Worm (Caenorhabditis elegans) whole organism, early embryonic: ENCODE results near the gene pat-2.

Source experiments
- ama-1 ChIP-seq: fragments of 150-350 bp; optimal IDR thresholded peaks from 2 replicates; lab custom pipeline; 2014
- hmbx-1 ChIP-seq: sonication (generic microtip); optimal IDR thresholded peaks from 2 replicates; lab custom pipeline; 2016; ENCODE audit warnings: mild to moderate bottlenecking, missing genetic modification characterization, missing compliant biosample characterization
- tbx-11 ChIP-seq: fragments of 200-800 bp; sonication (Bioruptor generic); IDR thresholded peaks from 2 replicates; pipeline ENCODE4 v1.3.6; 2022; ENCODE audit warnings: missing genetic modification characterization, missing compliant biosample characterization

- TF ChIP-seq ama-1 (no peak), tbx-11 (GFP tag; lab: Robert Waterston, UW) (no peak), hmbx-1 (tag; lab: Kevin White, UChicago) (no peak)
Measured at ce11 chrIII:8799964-8800795, 18.5 kb upstream of the pat-2 start, which contains the start of gene F54F2.6.
